Fruit fly (Drosophila melanogaster) Kc167 (cell line): Measurements from ENCODE around the gene CG14220.

Experiments
- Myc ChIP-seq: fragments of >200 bp; optimal IDR thresholded peaks from 2 replicates; lab custom pipeline; 2017; ENCODE audit warnings: missing external identifiers
- h ChIP-seq: fragments of >200 bp; optimal IDR thresholded peaks from 3 replicates; lab custom pipeline; 2018; ENCODE audit warnings: missing external identifiers
- psq ChIP-seq: fragments of >200 bp; optimal IDR thresholded peaks from 2 replicates; lab custom pipeline; 2017; ENCODE audit warnings: missing external identifiers
- ttk ChIP-seq: sonication (Bioruptor generic); optimal IDR thresholded peaks from 2 replicates; lab custom pipeline; 2017; ENCODE audit warnings: missing external identifiers

dm6 chrX:19582732-19583131 is 18.9 kb downstream of the CG14220 start:
- TF ChIP-seq Myc (lab: Kevin White, UChicago) (no peak), psq (lab: Kevin White, UChicago) (no peak), ttk (no peak), h (lab: Kevin White, UChicago) (no peak)
